Worm (Caenorhabditis elegans) whole organism, L2 larva: ENCODE data around the gene dnj-26.

Experiments
- F13H6.1 ChIP-seq: sonication (generic microtip); optimal IDR thresholded peaks from 2 replicates; lab custom pipeline; 2016; ENCODE audit warnings: missing genetic modification characterization, missing compliant biosample characterization
- alr-1 ChIP-seq: fragments of 150-350 bp; optimal IDR thresholded peaks from 2 replicates; lab custom pipeline; 2014; ENCODE audit warnings: missing biosample characterization, missing genetic modification characterization
- ceh-16 ChIP-seq: fragments of 150-350 bp; optimal IDR thresholded peaks from 2 replicates; lab custom pipeline; 2014; ENCODE audit warnings: missing biosample characterization, missing genetic modification characterization

- TF ChIP-seq F13H6.1 (tag; lab: Kevin White, UChicago) (no peak), alr-1 (tag; lab: Kevin White, UChicago) (no peak), ceh-16 (tag; lab: Kevin White, UChicago) (no peak)
Measured at ce11 chrIV:12217142-12217541, 35.3 kb downstream of the dnj-26 start.
